Fruit fly (Drosophila melanogaster) whole organism, embryonic: Measurements from ENCODE around the gene CG3625.

ENCODE experiments used
- Atf3 ChIP-seq: fragments of 200-800 bp; sonication (Bioruptor generic); optimal IDR thresholded peaks from 3 replicates; lab custom pipeline; 2016; ENCODE audit warnings: missing biosample characterization, missing genetic modification characterization
- CG10267 ChIP-seq: fragments of 200-800 bp; sonication (Bioruptor generic); optimal IDR thresholded peaks from 2 replicates; lab custom pipeline; 2018; ENCODE audit warnings: missing biosample characterization, mild to moderate bottlenecking, missing genetic modification characterization, moderate library complexity
- CG10565 ChIP-seq: fragments of 200-800 bp; sonication (Bioruptor generic); optimal IDR thresholded peaks from 3 replicates; lab custom pipeline; 2016; ENCODE audit warnings: missing biosample characterization, mild to moderate bottlenecking, missing genetic modification characterization
- CG10979 ChIP-seq: fragments of 200-800 bp; sonication (Bioruptor generic); optimal IDR thresholded peaks from 2 replicates; lab custom pipeline; 2018; ENCODE audit warnings: missing biosample characterization, mild to moderate bottlenecking, missing genetic modification characterization, moderate library complexity
- CG12071 ChIP-seq: fragments of 200-800 bp; sonication (Bioruptor generic); optimal IDR thresholded peaks from 3 replicates; lab custom pipeline; 2018; ENCODE audit warnings: missing biosample characterization, mild to moderate bottlenecking, missing genetic modification characterization
- CG14860 ChIP-seq: fragments of 200-800 bp; sonication (Bioruptor generic); IDR thresholded peaks from 3 replicates; pipeline ENCODE4 v1.3.6; 2022; ENCODE audit warnings: missing biosample characterization, missing genetic modification characterization; ENCODE audit not compliant: partially characterized antibody
- CG15514 ChIP-seq: fragments of 200-800 bp; sonication (Bioruptor generic); optimal IDR thresholded peaks from 3 replicates; lab custom pipeline; 2017; ENCODE audit warnings: missing biosample characterization, missing genetic modification characterization, mild to moderate bottlenecking, moderate library complexity, missing genetic modification reagents
- CG17385 ChIP-seq: fragments of 200-800 bp; sonication (Bioruptor generic); optimal IDR thresholded peaks from 3 replicates; lab custom pipeline; 2018; ENCODE audit warnings: missing biosample characterization, mild to moderate bottlenecking, missing genetic modification characterization
- CG17802 ChIP-seq: fragments of 200-800 bp; sonication (Bioruptor generic); optimal IDR thresholded peaks from 2 replicates; lab custom pipeline; 2018; ENCODE audit warnings: missing biosample characterization, mild to moderate bottlenecking, missing genetic modification characterization, moderate library complexity
- CG18011 ChIP-seq: fragments of 200-800 bp; sonication (Bioruptor generic); optimal IDR thresholded peaks from 2 replicates; lab custom pipeline; 2017; ENCODE audit warnings: missing biosample characterization, missing genetic modification characterization, mild to moderate bottlenecking, moderate library complexity, missing genotype
- CG18619 ChIP-seq: fragments of 200-800 bp; sonication (Bioruptor generic); optimal IDR thresholded peaks from 3 replicates; lab custom pipeline; 2017; ENCODE audit warnings: missing biosample characterization, mild to moderate bottlenecking, missing genetic modification characterization
- CG3407 ChIP-seq: fragments of 200-800 bp; sonication (Bioruptor generic); optimal IDR thresholded peaks from 2 replicates; lab custom pipeline; 2018; ENCODE audit warnings: missing biosample characterization, mild to moderate bottlenecking, missing genetic modification characterization
- CG34376 ChIP-seq: fragments of 200-800 bp; sonication (Bioruptor generic); optimal IDR thresholded peaks from 2 replicates; lab custom pipeline; 2018; ENCODE audit warnings: missing biosample characterization, mild to moderate bottlenecking, missing genetic modification characterization
- CG4282 ChIP-seq: fragments of 200-800 bp; sonication (Bioruptor generic); optimal IDR thresholded peaks from 2 replicates; lab custom pipeline; 2016; ENCODE audit warnings: missing biosample characterization, missing genetic modification characterization
- CG6254 ChIP-seq: fragments of 200-800 bp; sonication (Bioruptor generic); optimal IDR thresholded peaks from 3 replicates; lab custom pipeline; 2017; ENCODE audit warnings: mild to moderate bottlenecking, missing biosample characterization, missing genetic modification reagents, missing genetic modification characterization
- CG9727 ChIP-seq: fragments of 200-800 bp; sonication (Bioruptor generic); optimal IDR thresholded peaks from 3 replicates; lab custom pipeline; 2017; ENCODE audit warnings: missing biosample characterization, mild to moderate bottlenecking, missing genetic modification characterization
- CG9797 ChIP-seq: fragments of 200-800 bp; sonication (Bioruptor generic); optimal IDR thresholded peaks from 3 replicates; lab custom pipeline; 2018; ENCODE audit warnings: missing biosample characterization, mild to moderate bottlenecking, missing genetic modification characterization
- Ets65A ChIP-seq: fragments of 200-800 bp; sonication (Bioruptor generic); peaks from one replicate; lab custom pipeline; 2016; ENCODE audit warnings: missing biosample characterization, missing genetic modification characterization
- Fer1 ChIP-seq: fragments of 200-800 bp; sonication (Bioruptor generic); optimal IDR thresholded peaks from 2 replicates; lab custom pipeline; 2017; ENCODE audit warnings: missing biosample characterization, mild to moderate bottlenecking, missing genetic modification characterization
- GATAe ChIP-seq: fragments of 200-800 bp; sonication (Bioruptor generic); conservative IDR thresholded peaks from 2 replicates; pipeline ENCODE4 v1.3.6; 2022; ENCODE audit warnings: missing biosample characterization, missing genetic modification characterization
- Hand ChIP-seq: fragments of 200-800 bp; sonication (Bioruptor generic); optimal IDR thresholded peaks from 2 replicates; lab custom pipeline; 2017; ENCODE audit warnings: mild to moderate bottlenecking, missing biosample characterization, missing genetic modification reagents, missing genetic modification characterization
- Hey ChIP-seq: fragments of 200-800 bp; sonication (Bioruptor generic); optimal IDR thresholded peaks from 3 replicates; lab custom pipeline; 2018; ENCODE audit warnings: missing biosample characterization, mild to moderate bottlenecking, missing genetic modification characterization
- Hmr ChIP-seq: fragments of 200-800 bp; sonication (Bioruptor generic); optimal IDR thresholded peaks from 3 replicates; lab custom pipeline; 2017; ENCODE audit warnings: mild to moderate bottlenecking, missing biosample characterization, missing genetic modification reagents, missing genetic modification characterization
- Ravus ChIP-seq: fragments of 200-800 bp; sonication (Bioruptor generic); IDR thresholded peaks from 2 replicates; pipeline ENCODE4 v1.3.6; 2022; ENCODE audit warnings: missing biosample characterization, missing genetic modification characterization
- caup ChIP-seq: fragments of 200-800 bp; sonication (Bioruptor generic); optimal IDR thresholded peaks from 3 replicates; lab custom pipeline; 2017; ENCODE audit warnings: missing biosample characterization, mild to moderate bottlenecking, missing genetic modification characterization, moderate library complexity; ENCODE audit not compliant: severe bottlenecking
- croc ChIP-seq: fragments of 200-800 bp; sonication (Bioruptor generic); conservative IDR thresholded peaks from 3 replicates; pipeline ENCODE4 v1.3.6; 2022; ENCODE audit warnings: missing biosample characterization, missing genetic modification characterization
- cwo ChIP-seq: fragments of 200-800 bp; sonication (Bioruptor generic); optimal IDR thresholded peaks from 3 replicates; lab custom pipeline; 2017; ENCODE audit warnings: missing biosample characterization, missing genetic modification characterization, mild to moderate bottlenecking, moderate library complexity, missing genetic modification reagents
- exex ChIP-seq: fragments of 200-800 bp; sonication (Bioruptor generic); optimal IDR thresholded peaks from 4 replicates; lab custom pipeline; 2018; ENCODE audit warnings: missing biosample characterization, mild to moderate bottlenecking, missing genetic modification characterization, moderate library complexity
- grn ChIP-seq: fragments of 200-800 bp; sonication (Bioruptor generic); optimal IDR thresholded peaks from 3 replicates; lab custom pipeline; 2017; ENCODE audit warnings: missing biosample characterization, missing genetic modification characterization
- gro ChIP-seq: fragments of 200-800 bp; sonication (Bioruptor generic); optimal IDR thresholded peaks from 2 replicates; lab custom pipeline; 2016; ENCODE audit warnings: missing biosample characterization, missing genetic modification characterization
- her ChIP-seq: fragments of 200-800 bp; sonication (Bioruptor generic); optimal IDR thresholded peaks from 2 replicates; lab custom pipeline; 2016; ENCODE audit warnings: missing biosample characterization, missing genetic modification characterization
- lab ChIP-seq: fragments of 200-800 bp; sonication (Bioruptor generic); optimal IDR thresholded peaks from 3 replicates; lab custom pipeline; 2017; ENCODE audit warnings: missing biosample characterization, missing genetic modification characterization, mild to moderate bottlenecking, moderate library complexity, missing genetic modification reagents
- mam ChIP-seq: fragments of 200-800 bp; sonication (Bioruptor generic); optimal IDR thresholded peaks from 3 replicates; lab custom pipeline; 2016; ENCODE audit warnings: missing biosample characterization, missing genetic modification characterization
- mirr ChIP-seq: fragments of 200-800 bp; sonication (Bioruptor generic); optimal IDR thresholded peaks from 3 replicates; lab custom pipeline; 2018; ENCODE audit warnings: missing biosample characterization, mild to moderate bottlenecking, missing genetic modification characterization
- pfk ChIP-seq: fragments of 200-800 bp; sonication (Bioruptor generic); optimal IDR thresholded peaks from 2 replicates; lab custom pipeline; 2018; ENCODE audit warnings: missing biosample characterization, mild to moderate bottlenecking, missing genetic modification characterization, moderate library complexity
- pita ChIP-seq: fragments of 200-800 bp; sonication (Bioruptor generic); optimal IDR thresholded peaks from 2 replicates; lab custom pipeline; 2017; ENCODE audit warnings: missing biosample characterization, mild to moderate bottlenecking, missing genetic modification characterization
- slou ChIP-seq: fragments of 200-800 bp; sonication (Bioruptor generic); optimal IDR thresholded peaks from 3 replicates; lab custom pipeline; 2016; ENCODE audit warnings: missing biosample characterization, missing genetic modification characterization
- tio ChIP-seq: fragments of 200-800 bp; sonication (Bioruptor generic); optimal IDR thresholded peaks from 2 replicates; lab custom pipeline; 2017; ENCODE audit warnings: missing biosample characterization, missing genetic modification characterization, inconsistent platforms

Gene CG3625

dm6 chr2L:322915-323314 is 31.3 kb upstream of the CG3625 start (continued):
- TF ChIP-seq CG14860 (GFP tag; lab: Robert Waterston, UW), result no peak
- TF ChIP-seq pita (GFP tag; lab: Kevin White, UChicago), result no peak
- TF ChIP-seq Hey (tag; lab: Kevin White, UChicago), result peak; percentile 94
- TF ChIP-seq CG18619 (GFP tag; lab: Kevin White, UChicago), result no peak
- no peak for TF ChIP-seq CG9797 (GFP tag; lab: Kevin White, UChicago)
- TF ChIP-seq Ravus, result no peak
- TF ChIP-seq CG10267, result no peak
- peak; percentile 46 for TF ChIP-seq CG12071 (GFP tag; lab: Kevin White, UChicago)
- peak; percentile 87 for TF ChIP-seq grn (GFP tag; lab: Kevin White, UChicago)
- no peak for TF ChIP-seq Atf3 (GFP tag; lab: Kevin White, UChicago)
- TF ChIP-seq caup (GFP tag; lab: Kevin White, UChicago), result peak; percentile 4
- TF ChIP-seq Hand (GFP tag; lab: Kevin White, UChicago), result no peak
- no peak for TF ChIP-seq her (GFP tag; lab: Kevin White, UChicago)
- peak; percentile 29 for TF ChIP-seq CG6254
- TF ChIP-seq slou (GFP tag; lab: Kevin White, UChicago), result no peak
- TF ChIP-seq lab (GFP tag; lab: Kevin White, UChicago), result peak; percentile 28
- TF ChIP-seq pfk (GFP tag; lab: Kevin White, UChicago), result peak; percentile 16
- peak; percentile 0 for TF ChIP-seq cwo (GFP tag; lab: Kevin White, UChicago)
- TF ChIP-seq gro (GFP tag; lab: Kevin White, UChicago), result no peak
- TF ChIP-seq Fer1 (GFP tag; lab: Kevin White, UChicago), result no peak
- no peak for TF ChIP-seq CG4282 (GFP tag; lab: Kevin White, UChicago)
- no peak for TF ChIP-seq CG17802 (tag; lab: Kevin White, UChicago)
- TF ChIP-seq CG9727 (GFP tag; lab: Kevin White, UChicago), result no peak
- peak; percentile 55 for TF ChIP-seq GATAe (GFP tag; lab: Robert Waterston, UW)
- peak; percentile 87 for TF ChIP-seq mirr (GFP tag; lab: Kevin White, UChicago)
- peak; percentile 60 for TF ChIP-seq CG34376 (GFP tag; lab: Kevin White, UChicago)
- TF ChIP-seq CG17385 (GFP tag; lab: Kevin White, UChicago), result no peak
- no peak for TF ChIP-seq CG3407 (GFP tag; lab: Kevin White, UChicago)
- TF ChIP-seq CG10565 (GFP tag; lab: Kevin White, UChicago), result no peak
- no peak for TF ChIP-seq Hmr
- no peak for TF ChIP-seq CG18011 (GFP tag; lab: Kevin White, UChicago)
- no peak for TF ChIP-seq croc (GFP tag; lab: Robert Waterston, UW)
- peak; percentile 98 for TF ChIP-seq exex
- no peak for TF ChIP-seq mam (GFP tag; lab: Kevin White, UChicago)
- TF ChIP-seq, all 482 proteins: peak for 16

dm6 chr2L:321793-322192 is 30.2 kb upstream of the CG3625 start, which contains the start of gene CG33127:
Gene CG33127, plus strand, starts transcription at chr2L:322101.
- peak; percentile 97 for TF ChIP-seq CG15514 (GFP tag; lab: Kevin White, UChicago)
- no peak for TF ChIP-seq tio (GFP tag; lab: Kevin White, UChicago)

- TF ChIP-seq Ets65A, result peak; percentile 19
- peak; percentile 83 for TF ChIP-seq exex
- TF ChIP-seq CG10979 (tag; lab: Kevin White, UChicago), result no peak
- TF ChIP-seq, all 482 proteins: peak for 2
Observed at dm6 chr2L:321148-321547, 29.6 kb upstream of the CG3625 start, which contains the start of gene CG11911. Gene CG11911, minus strand, starts transcription at chr2L:321248.
